Worm (Caenorhabditis elegans) whole organism, young adult: ENCODE data around the gene usp-33.

Experiments
- B0261.1 ChIP-seq: sonication (generic microtip); optimal IDR thresholded peaks from 2 replicates; lab custom pipeline; 2016; ENCODE audit warnings: mild to moderate bottlenecking, missing genetic modification characterization, moderate library complexity, missing compliant biosample characterization
- K11D2.4 ChIP-seq: fragments of 200-800 bp; sonication (Bioruptor generic); IDR thresholded peaks from 2 replicates; pipeline ENCODE4 v1.3.6; 2022; ENCODE audit warnings: missing genetic modification reagents, missing genetic modification characterization, missing compliant biosample characterization
- T26A5.8 ChIP-seq: sonication (generic microtip); optimal IDR thresholded peaks from 2 replicates; lab custom pipeline; 2016; ENCODE audit warnings: missing genetic modification characterization, missing compliant biosample characterization
- akir-1 ChIP-seq: fragments of 200-800 bp; sonication (Bioruptor generic); optimal IDR thresholded peaks from 2 replicates; lab custom pipeline; 2018; ENCODE audit warnings: mild to moderate bottlenecking, missing genetic modification characterization, moderate library complexity, missing compliant biosample characterization
- ama-1 ChIP-seq, 3 experiments: fragments of 150-350 bp in 1 of 3; sonication (generic microtip) in 2 of 3; optimal IDR thresholded peaks; 2 replicates each; lab custom pipeline; 2014 to 2018; ENCODE audit warnings: missing biosample characterization in 2 of 3, missing genetic modification characterization in 2 of 3, missing genetic modification reagents in 2 of 3
- athp-1 ChIP-seq: sonication (generic microtip); optimal IDR thresholded peaks from 2 replicates; lab custom pipeline; 2017; ENCODE audit warnings: mild to moderate bottlenecking, missing genetic modification characterization, missing compliant biosample characterization
- cebp-2 ChIP-seq: fragments of 200-800 bp; sonication (Bioruptor generic); IDR thresholded peaks from 2 replicates; pipeline ENCODE4 v1.3.6; 2022; ENCODE audit warnings: missing genetic modification characterization, missing compliant biosample characterization
- ceh-40 ChIP-seq: fragments of 200-800 bp; sonication (Bioruptor generic); IDR thresholded peaks from 2 replicates; pipeline ENCODE4 v1.3.6; 2022; ENCODE audit warnings: missing genetic modification characterization, missing compliant biosample characterization
- die-1 ChIP-seq: sonication (generic microtip); optimal IDR thresholded peaks from 2 replicates; lab custom pipeline; 2016; ENCODE audit warnings: missing genotype, mild to moderate bottlenecking, missing genetic modification characterization, missing compliant biosample characterization
- dox-1 ChIP-seq: fragments of 200-800 bp; sonication (Bioruptor generic); IDR thresholded peaks from 2 replicates; pipeline ENCODE4 v1.3.6; 2022; ENCODE audit warnings: missing genetic modification reagents, missing genetic modification characterization, missing compliant biosample characterization
- fkh-3 ChIP-seq: sonication (generic microtip); optimal IDR thresholded peaks from 2 replicates; lab custom pipeline; 2016; ENCODE audit warnings: mild to moderate bottlenecking, missing genetic modification characterization, missing compliant biosample characterization
- him-1 ChIP-seq: sonication (generic microtip); optimal IDR thresholded peaks from 2 replicates; lab custom pipeline; 2016; ENCODE audit warnings: missing genotype, missing genetic modification reagents, missing genetic modification characterization, missing compliant biosample characterization
- hmg-1.2 ChIP-seq: fragments of 200-800 bp; sonication (Bioruptor generic); IDR thresholded peaks from 2 replicates; pipeline ENCODE4 v1.3.6; 2022; ENCODE audit warnings: missing genetic modification reagents, missing genetic modification characterization, missing compliant biosample characterization
- lir-1 ChIP-seq: fragments of 200-800 bp; sonication (Bioruptor generic); conservative IDR thresholded peaks from 2 replicates; pipeline ENCODE4 v1.3.6; 2022; ENCODE audit warnings: missing genetic modification reagents, missing genetic modification characterization, missing compliant biosample characterization
- lsy-27 ChIP-seq: sonication (generic microtip); optimal IDR thresholded peaks from 2 replicates; lab custom pipeline; 2017; ENCODE audit warnings: missing genetic modification characterization, mild to moderate bottlenecking, missing compliant biosample characterization, antibody characterized with exemption, missing genotype, borderline replicate concordance; ENCODE audit not compliant: insufficient read depth
- mel-28 ChIP-seq: sonication (generic microtip); optimal IDR thresholded peaks from 2 replicates; lab custom pipeline; 2016; ENCODE audit warnings: borderline replicate concordance, mild to moderate bottlenecking, missing genetic modification characterization, missing compliant biosample characterization
- nhr-80 ChIP-seq: sonication (generic microtip); optimal IDR thresholded peaks from 2 replicates; lab custom pipeline; 2016; ENCODE audit warnings: missing genetic modification characterization, missing compliant biosample characterization
- pha-4 ChIP-seq: fragments of 150-350 bp; sonication (generic microtip); optimal IDR thresholded peaks from 2 replicates; lab custom pipeline; 2014; ENCODE audit warnings: missing biosample characterization, missing genetic modification reagents, missing genetic modification characterization
- rec-8 ChIP-seq, 2 experiments: sonication (generic microtip); optimal IDR thresholded peaks; 2 replicates each; lab custom pipeline; 2016; ENCODE audit warnings: mild to moderate bottlenecking in 2 of 2, missing genetic modification characterization in 2 of 2, missing genetic modification reagents in 2 of 2, missing genotype in 2 of 2, missing biosample characterization in 1 of 2, missing compliant biosample characterization in 1 of 2, moderate library complexity in 1 of 2
- repo-1 ChIP-seq: sonication (generic microtip); optimal IDR thresholded peaks from 2 replicates; lab custom pipeline; 2017; ENCODE audit warnings: mild to moderate bottlenecking, missing genetic modification characterization, missing compliant biosample characterization
- sea-2 ChIP-seq: fragments of 200-800 bp; sonication (Bioruptor generic); IDR thresholded peaks from 2 replicates; pipeline ENCODE4 v1.3.6; 2022; ENCODE audit warnings: missing genetic modification characterization, missing compliant biosample characterization
- snpc-1.1 ChIP-seq: sonication (generic microtip); optimal IDR thresholded peaks from 2 replicates; lab custom pipeline; 2017; ENCODE audit warnings: missing genetic modification characterization, mild to moderate bottlenecking, missing compliant biosample characterization, antibody characterized with exemption, moderate library complexity, missing genotype, missing genetic modification reagents; ENCODE audit not compliant: insufficient read depth
- snpc-3.4 ChIP-seq: sonication (generic microtip); optimal IDR thresholded peaks from 2 replicates; lab custom pipeline; 2017; ENCODE audit warnings: missing genetic modification characterization, mild to moderate bottlenecking, missing compliant biosample characterization, antibody characterized with exemption, moderate library complexity, missing genotype, missing genetic modification reagents
- unc-62 ChIP-seq: fragments of 150-350 bp; optimal IDR thresholded peaks from 2 replicates; lab custom pipeline; 2014; ENCODE audit warnings: missing biosample characterization, missing genetic modification reagents, missing genetic modification characterization

The usp-33 gene

DNA sequence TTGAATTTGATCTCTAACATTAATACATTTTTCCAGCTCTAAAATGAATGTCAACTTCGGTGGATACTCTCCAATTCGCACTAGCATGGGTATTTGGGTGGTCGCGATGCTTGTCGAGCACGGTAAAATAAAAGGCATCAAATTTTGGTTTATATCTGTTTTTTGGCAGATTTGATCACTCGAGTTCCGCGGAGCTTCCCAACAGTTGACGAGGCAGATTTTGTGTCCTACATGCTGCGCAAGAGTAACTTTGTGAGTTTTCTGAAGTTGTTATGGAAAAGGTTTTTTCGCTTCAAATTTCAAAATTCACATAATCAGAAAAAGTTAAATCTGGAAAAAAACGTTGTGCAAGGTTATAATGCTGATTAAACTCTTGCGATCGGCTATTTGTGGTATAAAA lies 50.2 kb downstream of the usp-33 start:
- TF ChIP-seq unc-62 (GFP tag; lab: Kevin White, UChicago) (no peak), fkh-3 (tag; lab: Kevin White, UChicago) (no peak), ama-1 (optimal IDR thresholded peaks at IDR 0.05; lab: Kevin White, UChicago) (no peak), ama-1 (GFP tag; optimal IDR thresholded peaks at IDR 0.05; lab: Kevin White, UChicago) (no peak), T26A5.8 (tag; lab: Kevin White, UChicago) (no peak)

DNA sequence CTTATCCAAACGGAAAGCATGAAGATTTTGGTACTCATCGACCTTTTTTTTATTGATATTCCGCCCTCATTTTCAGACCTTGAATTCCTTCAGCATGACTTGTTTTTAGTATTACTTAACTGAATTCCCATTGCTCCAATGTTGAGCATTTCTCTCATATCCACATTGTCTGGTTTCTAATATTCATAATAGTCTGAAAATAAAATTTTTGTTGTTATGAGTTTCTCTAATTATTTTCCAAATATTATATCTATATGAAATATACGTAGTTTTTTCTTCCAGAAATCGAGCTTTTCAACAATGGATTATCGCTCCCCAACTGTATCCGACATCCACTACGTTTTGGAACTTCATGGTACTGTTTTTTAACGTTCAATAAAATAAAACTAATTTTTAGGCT lies 51.5 kb downstream of the usp-33 start, which contains the start of gene H08J19.1:
Gene H08J19.1 (plus strand): TSS at position 301 of the 400 bp plus-strand sequence.
- TF ChIP-seq die-1 (tag; lab: Kevin White, UChicago) (no peak), repo-1 (tag; lab: Kevin White, UChicago) (no peak), snpc-1.1 (no peak), pha-4 (tag; lab: Kevin White, UChicago) (no peak), B0261.1 (tag; lab: Kevin White, UChicago) (no peak), hmg-1.2 (GFP tag; lab: Robert Waterston, UW) (no peak), lir-1 (GFP tag; lab: Robert Waterston, UW) (no peak), athp-1 (tag; lab: Kevin White, UChicago) (no peak), cebp-2 (GFP tag; lab: Robert Waterston, UW) (no peak), rec-8 (tag; optimal IDR thresholded peaks at IDR 0.05; lab: Kevin White, UChicago) (no peak), ceh-40 (GFP tag; lab: Robert Waterston, UW) (no peak), snpc-3.4 (tag; lab: Kevin White, UChicago) (no peak), mel-28 (tag; lab: Kevin White, UChicago) (no peak), K11D2.4 (GFP tag; lab: Robert Waterston, UW) (no peak), nhr-80 (tag; lab: Kevin White, UChicago) (no peak), akir-1 (GFP tag; lab: Kevin White, UChicago) (no peak), lsy-27 (no peak), him-1 (tag; lab: Kevin White, UChicago) (no peak), sea-2 (GFP tag; lab: Robert Waterston, UW) (no peak), dox-1 (GFP tag; lab: Robert Waterston, UW) (no peak)
